Worm (Caenorhabditis elegans) whole organism, L1 larva: ENCODE measurements around the gene algn-12.

Source experiments
- C34B4.2 ChIP-seq: sonication (generic microtip); optimal IDR thresholded peaks from 2 replicates; lab custom pipeline; 2017; ENCODE audit warnings: mild to moderate bottlenecking, missing genetic modification characterization, missing compliant biosample characterization
- Y116A8C.19 ChIP-seq: sonication (generic microtip); optimal IDR thresholded peaks from 2 replicates; lab custom pipeline; 2016; ENCODE audit warnings: missing compliant biosample characterization, missing genetic modification characterization, borderline replicate concordance
- aha-1 ChIP-seq: fragments of 150-350 bp; optimal IDR thresholded peaks from 2 replicates; lab custom pipeline; 2014; ENCODE audit warnings: missing biosample characterization, missing genetic modification characterization
- aly-2 ChIP-seq: fragments of 150-350 bp; optimal IDR thresholded peaks from 2 replicates; lab custom pipeline; 2014; ENCODE audit warnings: missing biosample characterization, missing genetic modification characterization
- blmp-1 ChIP-seq: fragments of 150-350 bp; optimal IDR thresholded peaks from 2 replicates; lab custom pipeline; 2014; ENCODE audit warnings: missing biosample characterization, missing genetic modification characterization
- ceh-63 ChIP-seq: fragments of 200-800 bp; sonication (Bioruptor generic); optimal IDR thresholded peaks from 2 replicates; lab custom pipeline; 2018; ENCODE audit warnings: mild to moderate bottlenecking, missing genetic modification characterization, missing compliant biosample characterization
- ceh-82 ChIP-seq, 3 experiments: fragments of 150-350 bp in 1 of 3; sonication (generic microtip) in 2 of 3; optimal IDR thresholded peaks; 2 replicates each; lab custom pipeline; 2014 to 2017; ENCODE audit warnings: missing biosample characterization in 3 of 3, missing genetic modification characterization in 3 of 3
- ceh-88 ChIP-seq: fragments of 200-800 bp; sonication (Bioruptor generic); IDR thresholded peaks from 2 replicates; pipeline ENCODE4 v1.3.6; 2022; ENCODE audit warnings: missing genetic modification characterization, missing compliant biosample characterization
- ceh-90 ChIP-seq: sonication (generic microtip); optimal IDR thresholded peaks from 2 replicates; lab custom pipeline; 2016; ENCODE audit warnings: missing genetic modification characterization, missing compliant biosample characterization
- dpl-1 ChIP-seq, 3 experiments: fragments of 150-350 bp in 2 of 3; sonication (generic microtip) in 1 of 3; optimal IDR thresholded peaks; 2 replicates each; lab custom pipeline; 2014 to 2017; ENCODE audit warnings: missing biosample characterization in 3 of 3, missing genetic modification characterization in 3 of 3, missing genetic modification reagents in 3 of 3
- efl-1 ChIP-seq, 4 experiments: fragments of 150-350 bp; optimal IDR thresholded peaks in 3 of 4; peaks in 1 of 4; 1 replicate in 1 of 4; 2 replicates in 3 of 4; lab custom pipeline; 2014; ENCODE audit warnings: missing biosample characterization in 2 of 4, missing genetic modification characterization in 2 of 4, missing genetic modification reagents in 2 of 4
- efl-3 ChIP-seq: fragments of 200-800 bp; sonication (Bioruptor generic); optimal IDR thresholded peaks from 2 replicates; lab custom pipeline; 2018; ENCODE audit warnings: mild to moderate bottlenecking, missing genetic modification characterization, missing compliant biosample characterization
- egl-27 ChIP-seq, 2 experiments: fragments of 150-350 bp in 1 of 2; sonication (generic microtip); optimal IDR thresholded peaks; 3 replicates each; lab custom pipeline; 2017 to 2018; ENCODE audit warnings: missing biosample characterization in 2 of 2, missing genetic modification characterization in 2 of 2, missing genetic modification reagents in 2 of 2
- ets-5 ChIP-seq: fragments of 200-800 bp; sonication (Bioruptor generic); IDR thresholded peaks from 2 replicates; pipeline ENCODE4 v1.3.6; 2022; ENCODE audit warnings: missing genetic modification characterization, missing compliant biosample characterization
- fkh-10 ChIP-seq: sonication (generic microtip); optimal IDR thresholded peaks from 2 replicates; lab custom pipeline; 2017; ENCODE audit warnings: missing biosample characterization, missing genetic modification reagents, missing genetic modification characterization
- fkh-8 ChIP-seq: sonication (generic microtip); optimal IDR thresholded peaks from 2 replicates; lab custom pipeline; 2016; ENCODE audit warnings: mild to moderate bottlenecking, missing genetic modification characterization, missing compliant biosample characterization
- fos-1 ChIP-seq: fragments of 150-350 bp; optimal IDR thresholded peaks from 2 replicates; lab custom pipeline; 2014; ENCODE audit warnings: missing biosample characterization, missing genetic modification characterization
- grh-1 ChIP-seq: fragments of 200-800 bp; sonication (Bioruptor generic); IDR thresholded peaks from 2 replicates; pipeline ENCODE4 v1.3.6; 2022; ENCODE audit warnings: missing genetic modification reagents, missing genetic modification characterization, missing compliant biosample characterization
- hlh-17 ChIP-seq: fragments of 200-800 bp; sonication (Bioruptor generic); optimal IDR thresholded peaks from 2 replicates; lab custom pipeline; 2018; ENCODE audit warnings: missing genetic modification characterization, mild to moderate bottlenecking, missing compliant biosample characterization, moderate library complexity, borderline replicate concordance
- hlh-4 ChIP-seq: sonication (generic microtip); optimal IDR thresholded peaks from 2 replicates; lab custom pipeline; 2016; ENCODE audit warnings: mild to moderate bottlenecking, missing genetic modification characterization, missing compliant biosample characterization
- isw-1 ChIP-seq: fragments of 200-800 bp; sonication (Bioruptor generic); IDR thresholded peaks from 2 replicates; pipeline ENCODE4 v1.3.6; 2022; ENCODE audit warnings: missing genetic modification characterization, missing compliant biosample characterization
- lin-15B ChIP-seq: fragments of 150-350 bp; sonication (generic microtip); optimal IDR thresholded peaks from 3 replicates; lab custom pipeline; 2014; ENCODE audit warnings: missing biosample characterization, missing genetic modification characterization
- lsy-2 ChIP-seq, 2 experiments: fragments of 150-350 bp; optimal IDR thresholded peaks; 2 replicates each; lab custom pipeline; 2014; ENCODE audit warnings: missing biosample characterization in 2 of 2, missing genetic modification characterization in 2 of 2
- mab-9 ChIP-seq: fragments of 200-800 bp; sonication (Bioruptor generic); IDR thresholded peaks from 2 replicates; pipeline ENCODE4 v1.3.6; 2022; ENCODE audit warnings: missing genetic modification reagents, missing genetic modification characterization, missing compliant biosample characterization
- mep-1 ChIP-seq: fragments of 150-350 bp; optimal IDR thresholded peaks from 2 replicates; lab custom pipeline; 2014; ENCODE audit warnings: missing biosample characterization, missing genetic modification characterization
- nhr-20 ChIP-seq: sonication (generic microtip); optimal IDR thresholded peaks from 2 replicates; lab custom pipeline; 2016; ENCODE audit warnings: mild to moderate bottlenecking, missing genetic modification characterization, missing compliant biosample characterization
- nhr-237 ChIP-seq: fragments of 150-350 bp; optimal IDR thresholded peaks from 2 replicates; lab custom pipeline; 2014; ENCODE audit warnings: missing biosample characterization, missing genetic modification characterization
- nhr-28 ChIP-seq: fragments of 150-350 bp; optimal IDR thresholded peaks from 2 replicates; lab custom pipeline; 2014; ENCODE audit warnings: missing biosample characterization, missing genetic modification characterization
- nhr-71 ChIP-seq: sonication (generic microtip); optimal IDR thresholded peaks from 2 replicates; lab custom pipeline; 2016; ENCODE audit warnings: mild to moderate bottlenecking, missing genetic modification characterization, moderate library complexity, missing compliant biosample characterization
- nhr-76 ChIP-seq: sonication (generic microtip); optimal IDR thresholded peaks from 2 replicates; lab custom pipeline; 2017; ENCODE audit warnings: missing biosample characterization, missing genetic modification characterization
- nhr-77 ChIP-seq: fragments of 150-350 bp; optimal IDR thresholded peaks from 2 replicates; lab custom pipeline; 2014; ENCODE audit warnings: missing biosample characterization, missing genetic modification characterization
- nhr-84 ChIP-seq: sonication (generic microtip); optimal IDR thresholded peaks from 2 replicates; lab custom pipeline; 2017; ENCODE audit warnings: missing biosample characterization, missing genetic modification characterization
- nhr-90 ChIP-seq: sonication (generic microtip); optimal IDR thresholded peaks from 2 replicates; lab custom pipeline; 2016; ENCODE audit warnings: mild to moderate bottlenecking, missing genetic modification characterization, missing compliant biosample characterization; ENCODE audit not compliant: poor library complexity
- pag-3 ChIP-seq: sonication (generic microtip); optimal IDR thresholded peaks from 2 replicates; lab custom pipeline; 2017; ENCODE audit warnings: missing genetic modification characterization, mild to moderate bottlenecking, missing compliant biosample characterization, antibody characterized with exemption, borderline replicate concordance; ENCODE audit not compliant: insufficient read depth
- pax-3 ChIP-seq: fragments of 200-800 bp; sonication (Bioruptor generic); optimal IDR thresholded peaks from 2 replicates; lab custom pipeline; 2018; ENCODE audit warnings: mild to moderate bottlenecking, missing genetic modification characterization, moderate library complexity, missing compliant biosample characterization
- pqm-1 ChIP-seq: sonication (generic microtip); optimal IDR thresholded peaks from 3 replicates; lab custom pipeline; 2017; ENCODE audit warnings: missing biosample characterization, missing genetic modification characterization
- sox-4 ChIP-seq: sonication (generic microtip); optimal IDR thresholded peaks from 2 replicates; lab custom pipeline; 2016; ENCODE audit warnings: missing genetic modification characterization, missing compliant biosample characterization
- sptf-1 ChIP-seq: fragments of 150-350 bp; optimal IDR thresholded peaks from 2 replicates; lab custom pipeline; 2014; ENCODE audit warnings: missing biosample characterization, missing genetic modification characterization
- sup-37 ChIP-seq: fragments of 200-800 bp; sonication (Bioruptor generic); optimal IDR thresholded peaks from 2 replicates; lab custom pipeline; 2018; ENCODE audit warnings: mild to moderate bottlenecking, missing genetic modification characterization, missing compliant biosample characterization
- swsn-7 ChIP-seq: sonication (generic microtip); optimal IDR thresholded peaks from 2 replicates; lab custom pipeline; 2016; ENCODE audit warnings: missing genetic modification characterization, missing compliant biosample characterization
- tbx-2 ChIP-seq: sonication (generic microtip); optimal IDR thresholded peaks from 2 replicates; lab custom pipeline; 2016; ENCODE audit warnings: missing genetic modification characterization, missing compliant biosample characterization
- tlp-1 ChIP-seq: fragments of 150-350 bp; optimal IDR thresholded peaks from 2 replicates; lab custom pipeline; 2014; ENCODE audit warnings: missing biosample characterization, missing genetic modification characterization
- unc-130 ChIP-seq: fragments of 150-350 bp; optimal IDR thresholded peaks from 2 replicates; lab custom pipeline; 2017; ENCODE audit warnings: missing biosample characterization, missing genetic modification characterization, inconsistent platforms
- zip-4 ChIP-seq: fragments of 200-800 bp; sonication (Bioruptor generic); optimal IDR thresholded peaks from 2 replicates; lab custom pipeline; 2018; ENCODE audit warnings: mild to moderate bottlenecking, missing genetic modification characterization, moderate library complexity, missing compliant biosample characterization

algn-12 gene

DNA sequence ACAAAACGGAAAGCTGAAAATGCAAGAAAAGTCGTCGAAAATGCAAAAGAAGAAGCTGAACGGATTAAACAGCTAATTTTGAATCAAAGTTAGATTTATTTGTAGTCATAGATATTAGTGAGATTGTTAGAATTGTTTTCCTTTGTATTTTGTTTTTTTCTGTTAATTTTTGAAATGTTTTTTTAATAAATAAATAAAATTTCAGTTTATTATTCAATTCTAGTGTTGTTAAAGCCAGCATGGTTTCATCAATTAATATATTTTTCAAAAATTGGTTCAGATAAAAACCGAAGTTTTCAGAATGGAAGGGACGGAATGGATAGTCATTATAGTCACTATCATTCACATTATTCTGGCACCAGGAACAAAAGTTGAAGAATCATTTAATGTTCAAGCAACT lies at the start of gene algn-12:
Gene algn-12, plus strand, starts transcription at position 301 of the 400 bp plus-strand sequence.
- TF ChIP-seq lsy-2 (tag; optimal IDR thresholded peaks at IDR 0.05; lab: Kevin White, UChicago) (no peak), nhr-71 (tag; lab: Kevin White, UChicago) (no peak), sox-4 (tag; lab: Kevin White, UChicago) (no peak), nhr-20 (no peak), zip-4 (no peak), mab-9 (GFP tag; lab: Robert Waterston, UW) (no peak), sup-37 (GFP tag; lab: Kevin White, UChicago) (no peak), aly-2 (tag; lab: Kevin White, UChicago) (no peak), fkh-10 (no peak), nhr-76 (tag; lab: Kevin White, UChicago) (no peak), dpl-1 (GFP tag; optimal IDR thresholded peaks at IDR 0.05; lab: Kevin White, UChicago) (no peak), lin-15B (tag; lab: Kevin White, UChicago) (no peak), nhr-28 (tag; lab: Kevin White, UChicago) (no peak), pax-3 (no peak), fkh-8 (tag; lab: Kevin White, UChicago) (no peak), efl-3 (no peak), nhr-84 (tag; lab: Kevin White, UChicago) (no peak), egl-27 (tag; optimal IDR thresholded peaks at IDR 0.05; lab: Kevin White, UChicago) (no peak), isw-1 (GFP tag; lab: Robert Waterston, UW) (no peak), ceh-63 (GFP tag; lab: Kevin White, UChicago) (no peak)

DNA sequence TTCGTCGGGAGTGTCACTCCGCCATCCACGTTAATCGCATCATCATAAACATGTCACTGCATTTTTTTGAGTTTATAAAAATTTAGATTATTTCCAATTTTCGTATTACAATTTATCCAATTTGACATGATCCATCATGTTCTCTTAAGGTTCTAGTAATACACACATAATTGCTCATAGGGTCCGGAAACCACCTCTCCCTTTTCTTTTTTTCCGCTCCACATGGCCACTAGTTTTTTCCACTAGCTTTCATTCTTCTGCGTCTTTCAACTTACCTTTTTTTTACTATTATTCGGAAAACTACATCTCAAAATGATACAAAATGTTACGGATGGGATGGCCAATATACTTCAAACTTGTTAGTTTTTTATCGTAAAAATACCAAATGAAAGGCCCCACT lies 49.1 kb upstream of the algn-12 start, which contains the start of gene Y97E10AL.1:
Gene Y97E10AL.1, plus strand, starts transcription at position 301 of the 400 bp plus-strand sequence.
- TF ChIP-seq C34B4.2 (no peak), nhr-90 (tag; lab: Kevin White, UChicago) (no peak), nhr-237 (tag; lab: Kevin White, UChicago) (no peak)

ce11 chrV:7994570-7994969 lies 40.3 kb upstream of the algn-12 start, which contains the start of gene ceh-76:
TSS of gene ceh-76 (minus strand) at chrV:7994670.
- TF ChIP-seq ceh-82 (tag; optimal IDR thresholded peaks at IDR 0.05; lab: Kevin White, UChicago) = no peak
- no peak for TF ChIP-seq fos-1 (tag; lab: Kevin White, UChicago)
- no peak for TF ChIP-seq tlp-1
- no peak for TF ChIP-seq ceh-88 (GFP tag; lab: Robert Waterston, UW)
- no peak for TF ChIP-seq hlh-4 (tag; lab: Kevin White, UChicago)
- TF ChIP-seq nhr-71 (tag; lab: Kevin White, UChicago) = no peak
- no peak for TF ChIP-seq sptf-1 (tag; lab: Kevin White, UChicago)
- TF ChIP-seq fkh-8 (tag; lab: Kevin White, UChicago) = no peak
- TF ChIP-seq, all 84 proteins: peak for 0

DNA sequence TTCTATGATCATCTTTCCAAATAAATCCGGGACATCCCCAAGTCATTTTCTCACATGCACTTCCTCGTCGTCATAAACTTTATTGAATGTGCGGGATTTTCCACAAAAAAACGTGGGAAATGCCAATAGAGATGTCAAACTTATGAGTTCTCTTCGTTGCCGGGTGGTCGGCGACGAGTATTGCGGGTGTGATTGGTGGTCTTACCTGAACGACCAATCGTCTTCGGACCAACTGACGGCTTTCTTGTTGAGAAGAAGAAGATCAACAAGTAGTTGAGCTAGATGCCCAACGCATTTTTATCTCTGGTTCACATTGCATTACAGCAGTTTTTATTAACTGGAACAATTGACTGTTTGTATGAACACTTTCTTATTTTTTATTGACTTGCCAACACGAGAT lies 39.7 kb upstream of the algn-12 start:
- TF ChIP-seq grh-1 (GFP tag; lab: Robert Waterston, UW) = no peak
- TF ChIP-seq, all 84 proteins: peak for 0

- TF ChIP-seq tlp-1 (no peak), hlh-17 (GFP tag; lab: Kevin White, UChicago) (no peak), unc-130 (tag; lab: Kevin White, UChicago) (no peak), swsn-7 (tag; lab: Kevin White, UChicago) (no peak), Y116A8C.19 (no peak), hlh-4 (tag; lab: Kevin White, UChicago) (no peak), blmp-1 (tag; lab: Kevin White, UChicago) (no peak), grh-1 (GFP tag; lab: Robert Waterston, UW) (no peak), ceh-90 (tag; lab: Kevin White, UChicago) (no peak), tbx-2 (tag; lab: Kevin White, UChicago) (no peak), efl-1 (optimal IDR thresholded peaks at IDR 0.05; lab: Kevin White, UChicago) (no peak), efl-1 (GFP tag; optimal IDR thresholded peaks at IDR 0.05 in 1 of 2; lab: Kevin White, UChicago) (no peak), nhr-77 (tag; lab: Kevin White, UChicago) (no peak), pag-3 (tag; lab: Kevin White, UChicago) (no peak), ets-5 (GFP tag; lab: Robert Waterston, UW) (no peak), pqm-1 (tag; lab: Kevin White, UChicago) (no peak), aha-1 (no peak), efl-3 (no peak), aly-2 (tag; lab: Kevin White, UChicago) (no peak), C34B4.2 (no peak), mep-1 (tag; lab: Kevin White, UChicago) (no peak)
- TF ChIP-seq, all 84 proteins: peak for 0
Measured at ce11 chrV:7995878-7996277, 39.0 kb upstream of the algn-12 start, which contains the start of gene Y97E10AR.2. TSS of gene Y97E10AR.2 (plus strand) at chrV:7996178.
